Worm (Caenorhabditis elegans): ENCODE measurements around the gene suox-1.

Gene suox-1

ce11 chrX:15493322-15493721, 4.0 kb upstream of the suox-1 start, which contains the start of gene gob-1:
Gene gob-1 (plus strand): TSS chrX:15493602.
- no peak for TF ChIP-seq lin-35 (GFP tag; optimal IDR thresholded peaks at IDR 0.05)
- TF ChIP-seq die-1 (tag; optimal IDR thresholded peaks at IDR 0.05), result no peak
- TF ChIP-seq nhr-27 (tag; optimal IDR thresholded peaks at IDR 0.05), result no peak
- no peak for TF ChIP-seq sea-2 (GFP tag; IDR thresholded peaks at IDR 0.05)

- TF ChIP-seq cebp-2 (GFP tag; IDR thresholded peaks at IDR 0.05) (no peak), ZK185.1 (tag; optimal IDR thresholded peaks at IDR 0.05; ENCODE audit: poor library complexity, severe bottlenecking) (no peak)
Measured at ce11 chrX:15494154-15494553, 3.2 kb upstream of the suox-1 start.

ce11 chrX:15502455-15503174, 5.3 kb downstream of the suox-1 start, which contains the start of gene H13N06.7:
Gene H13N06.7 (plus strand): TSS chrX:15503124.
- TF ChIP-seq dox-1 (GFP tag; IDR thresholded peaks at IDR 0.05), result no peak
- no peak for TF ChIP-seq hrde-1 (tag; optimal IDR thresholded peaks at IDR 0.05; ENCODE audit: borderline replicate concordance)
- no peak for TF ChIP-seq snpc-4 (GFP tag; optimal IDR thresholded peaks at IDR 0.05)
- peak in 2 of 4 experiments; percentile 59 to 76 for TF ChIP-seq snpc-4 (tag; optimal IDR thresholded peaks at IDR 0.05)

ce11 chrX:15504795-15505194, 7.4 kb downstream of the suox-1 start, which contains the start of gene tbh-1:
Gene tbh-1 (minus strand): TSS chrX:15504895.
- TF ChIP-seq ceh-100 (GFP tag; IDR thresholded peaks at IDR 0.05), result no peak
- no peak for TF ChIP-seq T26A5.8 (tag; optimal IDR thresholded peaks at IDR 0.05)

ce11 chrX:15507830-15508347, 10.5 kb downstream of the suox-1 start, which contains the start of gene zipt-7.2:
Gene zipt-7.2 (minus strand): TSS chrX:15507880.
- TF ChIP-seq F22D6.2 (tag; optimal IDR thresholded peaks at IDR 0.05) (no peak), akir-1 (GFP tag; optimal IDR thresholded peaks at IDR 0.05) (no peak), ztf-28 (GFP tag; IDR thresholded peaks at IDR 0.05) (no peak), K11D2.4 (GFP tag; IDR thresholded peaks at IDR 0.05) (no peak), cebp-2 (GFP tag; IDR thresholded peaks at IDR 0.05) (no peak), mcd-1 (GFP tag; IDR thresholded peaks at IDR 0.05) (peak; percentile 88), gei-17 (GFP tag; optimal IDR thresholded peaks at IDR 0.05) (no peak), madf-3 (GFP tag; IDR thresholded peaks at IDR 0.05) (0 out of 2 replicates have a peak, but pooled peaks have one; percentile 52), bed-1 (GFP tag; IDR thresholded peaks at IDR 0.05) (no peak), tbp1 (GFP tag; optimal IDR thresholded peaks at IDR 0.05) (no peak), efl-1 (GFP tag; optimal IDR thresholded peaks at IDR 0.05) (no peak), aptf-2 (GFP tag; conservative IDR thresholded peaks at IDR 0.05) (no peak), attf-3 (GFP tag; conservative IDR thresholded peaks at IDR 0.05) (no peak), nhr-80 (tag; optimal IDR thresholded peaks at IDR 0.05) (peak; percentile 41), let-607 (tag; optimal IDR thresholded peaks at IDR 0.05) (peak; percentile 94 to 95), lin-35 (GFP tag; optimal IDR thresholded peaks at IDR 0.05) (no peak), ztf-18 (tag; optimal IDR thresholded peaks at IDR 0.05) (peak; percentile 11), attf-5 (GFP tag; optimal IDR thresholded peaks at IDR 0.05) (peak; percentile 14), die-1 (tag; optimal IDR thresholded peaks at IDR 0.05) (no peak), ztf-6 (GFP tag; IDR thresholded peaks at IDR 0.05) (no peak)
